Worm (Caenorhabditis elegans) whole organism, late embryonic: ENCODE results near the gene btb-7.

Experiments used
- ahr-1 ChIP-seq: sonication (generic microtip); optimal IDR thresholded peaks from 2 replicates; lab custom pipeline; 2016; ENCODE audit warnings: missing genetic modification characterization, missing compliant biosample characterization
- ceh-22 ChIP-seq: sonication (generic microtip); optimal IDR thresholded peaks from 2 replicates; lab custom pipeline; 2017; ENCODE audit warnings: missing biosample characterization, missing genetic modification characterization
- ceh-45 ChIP-seq: fragments of 200-800 bp; sonication (Bioruptor generic); IDR thresholded peaks from 2 replicates; pipeline ENCODE4 v1.3.6; 2022; ENCODE audit warnings: missing genetic modification reagents, missing genetic modification characterization, missing compliant biosample characterization
- ceh-9 ChIP-seq: sonication (generic microtip); optimal IDR thresholded peaks from 2 replicates; lab custom pipeline; 2016; ENCODE audit warnings: mild to moderate bottlenecking, missing genetic modification characterization, inconsistent platforms, missing compliant biosample characterization
- dmd-4 ChIP-seq: sonication (generic microtip); optimal IDR thresholded peaks from 2 replicates; lab custom pipeline; 2016; ENCODE audit warnings: borderline replicate concordance, missing genetic modification characterization, missing compliant biosample characterization
- dve-1 ChIP-seq: sonication (generic microtip); optimal IDR thresholded peaks from 2 replicates; lab custom pipeline; 2017; ENCODE audit warnings: antibody characterized with exemption, mild to moderate bottlenecking, missing genetic modification characterization, missing compliant biosample characterization
- ets-4 ChIP-seq: sonication (generic microtip); optimal IDR thresholded peaks from 2 replicates; lab custom pipeline; 2016; ENCODE audit warnings: missing genetic modification characterization, missing compliant biosample characterization
- hlh-15 ChIP-seq: sonication (generic microtip); optimal IDR thresholded peaks from 2 replicates; lab custom pipeline; 2016; ENCODE audit warnings: missing genetic modification characterization, missing compliant biosample characterization
- lin-11 ChIP-seq: fragments of 200-800 bp; sonication (Bioruptor generic); optimal IDR thresholded peaks from 2 replicates; lab custom pipeline; 2018; ENCODE audit warnings: mild to moderate bottlenecking, missing genetic modification characterization, missing compliant biosample characterization
- nhr-11 ChIP-seq: fragments of 150-350 bp; optimal IDR thresholded peaks from 2 replicates; lab custom pipeline; 2014; ENCODE audit warnings: missing biosample characterization, missing genetic modification characterization
- pha-4 ChIP-seq: fragments of 150-350 bp; optimal IDR thresholded peaks from 2 replicates; lab custom pipeline; 2018; ENCODE audit warnings: missing biosample characterization, missing genetic modification reagents, missing genetic modification characterization
- sox-4 ChIP-seq: sonication (generic microtip); optimal IDR thresholded peaks from 2 replicates; lab custom pipeline; 2017; ENCODE audit warnings: mild to moderate bottlenecking, missing genetic modification characterization, inconsistent platforms, missing compliant biosample characterization
- unc-3 ChIP-seq, 2 experiments: fragments of 200-800 bp in 1 of 2; sonication (Bioruptor generic) in 1 of 2; sonication (generic microtip) in 1 of 2; conservative IDR thresholded peaks in 1 of 2; optimal IDR thresholded peaks in 1 of 2; 2 replicates each; pipeline versions ENCODE4 v1.3.6 to Lab custom; 2016 to 2022; ENCODE audit warnings: missing compliant biosample characterization in 2 of 2, missing genetic modification characterization in 2 of 2, missing genetic modification reagents in 1 of 2

DNA sequence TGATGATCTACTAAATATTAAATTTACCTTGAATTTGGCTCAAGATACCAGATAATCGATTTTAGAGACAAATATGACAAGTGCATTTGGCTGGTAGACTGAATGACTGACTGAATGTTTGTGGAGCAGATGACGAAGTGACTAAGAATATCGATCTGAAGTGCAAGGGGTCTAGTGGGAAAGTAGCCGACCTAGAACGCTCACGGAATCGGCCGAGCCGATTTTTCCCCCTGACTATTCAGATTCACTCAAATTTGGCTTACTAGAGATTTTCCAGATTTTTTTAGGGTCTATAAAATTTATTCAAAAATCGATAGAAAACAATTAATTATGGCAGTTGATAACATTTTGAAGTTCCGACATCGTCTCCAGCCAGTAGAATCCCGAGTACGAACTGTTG, 18.5 kb upstream of the btb-7 start, which contains the start of gene fbxc-26:
- TF ChIP-seq nhr-11 (no peak), lin-11 (tag; lab: Kevin White, UChicago) (no peak), dmd-4 (tag; lab: Kevin White, UChicago) (no peak), sox-4 (tag; lab: Kevin White, UChicago) (no peak), ceh-45 (no peak), hlh-15 (no peak), pha-4 (no peak), ceh-22 (no peak), dve-1 (tag; lab: Kevin White, UChicago) (no peak), ahr-1 (tag; lab: Kevin White, UChicago) (no peak), ets-4 (tag; lab: Kevin White, UChicago) (no peak), unc-3 (GFP tag; conservative IDR thresholded peaks at IDR 0.05; lab: Robert Waterston, UW) (no peak), unc-3 (tag; optimal IDR thresholded peaks at IDR 0.05; lab: Kevin White, UChicago) (no peak), ceh-9 (tag; lab: Kevin White, UChicago) (no peak)
